Fruit fly (Drosophila melanogaster): Measurements from ENCODE around the gene Shal.

The Shal gene

DNA sequence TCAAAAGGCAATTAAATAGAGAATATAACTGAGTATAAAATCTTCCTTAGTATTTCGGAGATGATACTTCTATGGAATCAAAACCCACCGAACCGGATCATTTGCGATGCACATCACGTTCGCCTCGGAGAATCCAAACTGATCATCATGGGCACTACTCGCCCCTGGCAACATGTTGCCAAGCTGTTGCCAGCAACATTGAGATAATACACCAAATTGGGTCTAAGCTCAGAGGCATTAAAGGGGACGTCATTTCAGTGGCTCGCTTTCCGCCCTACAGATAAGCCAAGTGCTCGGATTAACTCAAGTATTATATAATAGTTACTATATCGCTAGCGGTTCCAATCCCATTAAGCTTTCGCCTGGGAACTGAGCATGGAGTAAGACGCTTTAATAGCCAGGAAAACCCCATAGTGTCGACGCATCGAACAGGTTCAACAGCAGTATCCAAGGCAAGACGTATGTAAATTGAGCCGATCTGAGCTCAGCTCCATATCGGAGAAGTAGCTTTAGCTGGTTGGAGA, 21.7 kb upstream of the Shal start, which contains the start of the genes lush and CG9372:
Gene lush (minus strand): TSS at position 117 of the 524 bp plus-strand sequence.
Gene CG9372 (plus strand): TSS at position 235 of the 524 bp plus-strand sequence.
- TF ChIP-seq Pif1B (GFP tag; optimal IDR thresholded peaks at IDR 0.05) (no peak), Pif1A (GFP tag; optimal IDR thresholded peaks at IDR 0.05) (no peak), CG12605 (GFP tag; IDR thresholded peaks at IDR 0.05) (no peak), CG17806 (tag; optimal IDR thresholded peaks at IDR 0.05) (no peak), Snoo (tag; optimal IDR thresholded peaks at IDR 0.05) (no peak), EcR (GFP tag; optimal IDR thresholded peaks at IDR 0.05) (no peak), CG8159 (tag; optimal IDR thresholded peaks at IDR 0.05) (no peak), CG32121 (GFP tag; IDR thresholded peaks at IDR 0.05) (no peak), CG10348 (GFP tag; IDR thresholded peaks at IDR 0.05) (no peak), rn (GFP tag; IDR thresholded peaks at IDR 0.05) (no peak), CG8301 (tag; optimal IDR thresholded peaks at IDR 0.05) (no peak), CG15710 (tag; optimal IDR thresholded peaks at IDR 0.05) (no peak), gl (tag; optimal IDR thresholded peaks at IDR 0.05) (no peak), fd96Ca (GFP tag; IDR thresholded peaks at IDR 0.05) (no peak), CG9948 (tag; optimal IDR thresholded peaks at IDR 0.05) (no peak), CG14655 (GFP tag; optimal IDR thresholded peaks at IDR 0.05) (no peak), Ets98B (GFP tag; IDR thresholded peaks at IDR 0.05) (no peak), D1 (tag; optimal IDR thresholded peaks at IDR 0.05) (no peak)

DNA sequence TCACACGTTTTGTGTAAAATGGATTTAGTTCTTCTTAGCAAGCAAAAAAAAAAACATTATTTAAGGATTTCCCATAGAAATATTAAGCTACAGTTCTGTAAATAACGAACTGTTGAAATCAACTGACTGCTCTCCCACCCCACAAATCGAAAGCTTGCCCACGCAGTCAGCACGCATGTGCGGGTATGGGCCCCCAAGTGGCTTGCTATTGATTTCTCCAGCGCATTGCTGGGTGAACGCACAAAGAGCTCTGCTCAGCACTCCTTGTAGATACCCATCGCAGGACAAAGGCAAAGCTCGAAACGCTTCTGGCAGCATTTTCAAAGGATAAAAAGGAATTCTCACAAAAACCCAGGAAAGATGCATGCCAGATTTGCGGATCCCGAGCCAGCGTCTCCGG, 17.0 kb upstream of the Shal start, which contains the start of gene CG9368:
Gene CG9368 (plus strand): TSS at position 221 of the 400 bp plus-strand sequence.
- TF ChIP-seq rn (GFP tag; IDR thresholded peaks at IDR 0.05): no peak
- no peak for TF ChIP-seq CG14655 (GFP tag; optimal IDR thresholded peaks at IDR 0.05)
- no peak for TF ChIP-seq gl (tag; optimal IDR thresholded peaks at IDR 0.05)
- TF ChIP-seq CG13204 (GFP tag; optimal IDR thresholded peaks at IDR 0.05): no peak
- TF ChIP-seq Ets98B (GFP tag; IDR thresholded peaks at IDR 0.05): no peak
- TF ChIP-seq CG17806 (tag; optimal IDR thresholded peaks at IDR 0.05): no peak
- no peak for TF ChIP-seq CG9948 (tag; optimal IDR thresholded peaks at IDR 0.05)
- TF ChIP-seq fd96Ca (GFP tag; IDR thresholded peaks at IDR 0.05): no peak
- TF ChIP-seq Snoo (tag; optimal IDR thresholded peaks at IDR 0.05): no peak
- no peak for TF ChIP-seq CG15710 (tag; optimal IDR thresholded peaks at IDR 0.05)
- no peak for TF ChIP-seq Pif1A (GFP tag; optimal IDR thresholded peaks at IDR 0.05)
- TF ChIP-seq CG8159 (tag; optimal IDR thresholded peaks at IDR 0.05): no peak
- TF ChIP-seq EcR (GFP tag; optimal IDR thresholded peaks at IDR 0.05): no peak
- TF ChIP-seq Pif1B (GFP tag; optimal IDR thresholded peaks at IDR 0.05): no peak
- no peak for TF ChIP-seq CG4496 (GFP tag; IDR thresholded peaks at IDR 0.05)
- no peak for TF ChIP-seq CG10348 (GFP tag; IDR thresholded peaks at IDR 0.05)
- TF ChIP-seq CG34367 (tag; optimal IDR thresholded peaks at IDR 0.05): no peak
- TF ChIP-seq CG32121 (GFP tag; IDR thresholded peaks at IDR 0.05): no peak
- no peak for TF ChIP-seq CG12605 (GFP tag; IDR thresholded peaks at IDR 0.05)

DNA sequence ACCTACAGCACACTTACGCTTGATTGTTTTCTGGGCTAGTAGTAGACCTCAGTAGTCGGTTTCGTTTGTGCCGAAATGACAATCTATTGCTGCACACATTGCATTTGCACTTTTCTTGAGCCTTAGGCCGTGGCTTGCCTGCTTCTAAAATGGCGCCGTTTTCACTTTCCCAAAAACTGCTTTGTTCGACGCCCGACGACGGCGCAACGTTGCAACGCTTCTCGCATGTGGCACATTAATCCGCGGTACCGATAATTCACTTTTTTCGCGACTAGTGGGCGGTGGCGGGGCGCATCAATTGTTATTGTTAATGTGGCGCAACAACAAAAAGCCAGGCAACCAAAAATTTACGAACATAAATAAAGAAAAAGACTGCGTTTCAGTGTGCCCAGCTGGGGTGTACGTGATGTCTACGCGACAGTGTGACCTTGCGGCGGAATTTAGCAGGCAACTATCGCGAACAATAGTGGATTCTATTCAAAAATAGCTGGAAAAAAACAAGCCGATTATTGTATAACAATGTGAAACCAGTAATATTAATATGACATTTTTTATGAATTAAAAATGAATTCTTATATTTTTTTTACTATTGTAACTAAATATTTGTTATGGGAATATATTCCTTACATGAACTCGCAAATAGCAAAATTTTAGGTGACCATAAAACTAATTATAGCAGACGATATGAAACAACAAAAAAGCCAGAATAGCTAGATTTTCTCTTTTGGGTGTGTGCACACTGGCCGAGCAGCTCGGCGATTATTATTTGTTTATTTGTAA, 14.2 kb upstream of the Shal start, which contains the start of the genes ash1 and Taf6:
Gene ash1 (minus strand): TSS at position 387 of the 780 bp plus-strand sequence.
Gene Taf6 (plus strand): TSS at position 720 of the 780 bp plus-strand sequence.
- TF ChIP-seq Pif1A (GFP tag; optimal IDR thresholded peaks at IDR 0.05): no peak
- TF ChIP-seq CG14655 (GFP tag; optimal IDR thresholded peaks at IDR 0.05): no peak
- TF ChIP-seq gl (tag; optimal IDR thresholded peaks at IDR 0.05): no peak
- TF ChIP-seq D1 (tag; optimal IDR thresholded peaks at IDR 0.05): no peak
- no peak for TF ChIP-seq fd96Ca (GFP tag; IDR thresholded peaks at IDR 0.05)
- no peak for TF ChIP-seq CG12605 (GFP tag; IDR thresholded peaks at IDR 0.05)
- TF ChIP-seq Ets98B (GFP tag; IDR thresholded peaks at IDR 0.05): no peak
- TF ChIP-seq rn (GFP tag; IDR thresholded peaks at IDR 0.05): no peak
- TF ChIP-seq CG15710 (tag; optimal IDR thresholded peaks at IDR 0.05): peak; percentile 8
- 0 out of 3 replicates have a peak, but pooled peaks have one; percentile 24 for TF ChIP-seq CG4496 (GFP tag; IDR thresholded peaks at IDR 0.05)

DNA sequence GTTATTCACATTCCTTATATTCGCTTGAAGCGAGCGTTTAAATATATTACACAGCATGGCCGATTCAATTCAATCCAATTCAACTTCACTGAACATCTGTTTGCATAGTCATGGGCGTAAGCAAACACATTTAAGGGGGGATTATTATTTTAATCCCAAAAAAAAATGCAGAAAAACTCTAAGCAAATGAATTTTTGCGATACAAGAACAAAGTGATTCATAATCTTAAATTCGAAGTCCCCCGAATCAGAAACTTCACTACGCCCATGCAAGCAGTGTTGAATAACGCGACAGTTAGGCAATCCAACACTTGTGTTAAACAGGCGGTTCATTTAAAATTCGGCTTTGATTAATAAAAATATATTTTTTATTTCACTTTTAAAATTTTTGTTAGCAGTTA, 6.1 kb upstream of the Shal start, which contains the start of gene CG14100:
Gene CG14100 (minus strand): TSS at position 103 of the 400 bp plus-strand sequence.
- TF ChIP-seq Snoo (tag; optimal IDR thresholded peaks at IDR 0.05) (peak; percentile 100), Pif1A (GFP tag; optimal IDR thresholded peaks at IDR 0.05) (peak; percentile 100), Ets98B (GFP tag; IDR thresholded peaks at IDR 0.05) (peak; percentile 100), CG10348 (GFP tag; IDR thresholded peaks at IDR 0.05) (peak; percentile 100), EcR (GFP tag; optimal IDR thresholded peaks at IDR 0.05) (no peak), CG9948 (tag; optimal IDR thresholded peaks at IDR 0.05) (peak; percentile 100), gl (tag; optimal IDR thresholded peaks at IDR 0.05) (peak; percentile 100), D1 (tag; optimal IDR thresholded peaks at IDR 0.05) (peak; percentile 100), rn (GFP tag; IDR thresholded peaks at IDR 0.05) (peak; percentile 100), CG34367 (tag; optimal IDR thresholded peaks at IDR 0.05) (peak; percentile 100), CG14655 (GFP tag; optimal IDR thresholded peaks at IDR 0.05) (peak; percentile 100), CG8159 (tag; optimal IDR thresholded peaks at IDR 0.05) (peak; percentile 100), CG13204 (GFP tag; optimal IDR thresholded peaks at IDR 0.05) (peak; percentile 100), fd96Ca (GFP tag; IDR thresholded peaks at IDR 0.05) (peak; percentile 100), Pif1B (GFP tag; optimal IDR thresholded peaks at IDR 0.05) (peak; percentile 100), CG4496 (GFP tag; IDR thresholded peaks at IDR 0.05) (peak; percentile 100), CG32121 (GFP tag; IDR thresholded peaks at IDR 0.05) (peak; percentile 100), CG17806 (tag; optimal IDR thresholded peaks at IDR 0.05) (peak; percentile 100), CG8301 (tag; optimal IDR thresholded peaks at IDR 0.05) (peak; percentile 100), CG15710 (tag; optimal IDR thresholded peaks at IDR 0.05) (peak; percentile 100), CG12605 (GFP tag; IDR thresholded peaks at IDR 0.05) (peak; percentile 100)

DNA sequence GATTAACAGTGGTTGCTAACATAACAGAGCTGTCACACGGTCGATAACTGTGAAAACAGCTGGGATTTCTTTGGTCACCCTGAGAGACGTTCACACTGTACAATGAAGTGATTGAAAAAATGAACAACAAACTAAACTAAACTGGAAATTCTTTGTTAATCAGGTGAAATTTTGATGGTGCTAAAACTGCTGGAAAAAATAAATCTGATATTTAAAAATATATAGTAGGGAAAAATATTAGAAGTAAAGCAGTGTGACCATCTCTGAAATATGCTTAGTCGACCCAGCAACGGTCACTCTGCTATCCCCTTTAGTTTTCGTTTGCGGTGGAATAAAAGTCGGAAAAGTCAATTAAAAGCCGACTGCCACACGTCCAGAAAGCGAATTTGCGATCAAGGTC, 1.6 kb upstream of the Shal start, which contains the start of the genes CG9231 and CG9330:
Gene CG9231 (minus strand): TSS at position 25 of the 400 bp plus-strand sequence.
Gene CG9330 (plus strand): TSS at position 275 of the 400 bp plus-strand sequence.
- TF ChIP-seq EcR (GFP tag; optimal IDR thresholded peaks at IDR 0.05) (peak; percentile 14), Pif1A (GFP tag; optimal IDR thresholded peaks at IDR 0.05) (peak; percentile 31), CG10348 (GFP tag; IDR thresholded peaks at IDR 0.05) (no peak), CG8159 (tag; optimal IDR thresholded peaks at IDR 0.05) (peak; percentile 1)
